Worm (Caenorhabditis elegans) whole organism, young adult: ENCODE measurements around the gene sru-30.

Experiments
- B0261.1 ChIP-seq: sonication (generic microtip); optimal IDR thresholded peaks from 2 replicates; lab custom pipeline; 2016; ENCODE audit warnings: mild to moderate bottlenecking, missing genetic modification characterization, moderate library complexity, missing compliant biosample characterization
- B0336.3 ChIP-seq: fragments of 200-800 bp; sonication (Bioruptor generic); IDR thresholded peaks from 2 replicates; pipeline ENCODE4 v1.3.6; 2022; ENCODE audit warnings: missing genetic modification characterization, missing compliant biosample characterization
- C06A6.2 ChIP-seq: fragments of 200-800 bp; sonication (Bioruptor generic); conservative IDR thresholded peaks from 2 replicates; pipeline ENCODE4 v1.3.6; 2022; ENCODE audit warnings: missing genetic modification characterization, missing compliant biosample characterization
- C17E4.6 ChIP-seq: fragments of 200-800 bp; sonication (Bioruptor generic); IDR thresholded peaks from 2 replicates; pipeline ENCODE4 v1.3.6; 2022; ENCODE audit warnings: missing genetic modification reagents, missing genetic modification characterization, missing compliant biosample characterization
- F39B2.1 ChIP-seq: fragments of 200-800 bp; sonication (Bioruptor generic); IDR thresholded peaks from 2 replicates; pipeline ENCODE4 v1.3.6; 2022; ENCODE audit warnings: missing genetic modification reagents, missing genetic modification characterization, missing compliant biosample characterization
- K11D2.4 ChIP-seq: fragments of 200-800 bp; sonication (Bioruptor generic); IDR thresholded peaks from 2 replicates; pipeline ENCODE4 v1.3.6; 2022; ENCODE audit warnings: missing genetic modification reagents, missing genetic modification characterization, missing compliant biosample characterization
- ama-1 ChIP-seq, 3 experiments: fragments of 150-350 bp in 1 of 3; sonication (generic microtip) in 2 of 3; optimal IDR thresholded peaks; 2 replicates each; lab custom pipeline; 2014 to 2018; ENCODE audit warnings: missing biosample characterization in 2 of 3, missing genetic modification characterization in 2 of 3, missing genetic modification reagents in 2 of 3
- aptf-3 ChIP-seq: fragments of 200-800 bp; sonication (Bioruptor generic); IDR thresholded peaks from 2 replicates; pipeline ENCODE4 v1.3.6; 2022; ENCODE audit warnings: missing genetic modification characterization, missing compliant biosample characterization
- attf-6 ChIP-seq: fragments of 200-800 bp; sonication (Bioruptor generic); IDR thresholded peaks from 2 replicates; pipeline ENCODE4 v1.3.6; 2022; ENCODE audit warnings: missing genetic modification reagents, missing genetic modification characterization, missing compliant biosample characterization
- bed-2 ChIP-seq: fragments of 200-800 bp; sonication (Bioruptor generic); IDR thresholded peaks from 2 replicates; pipeline ENCODE4 v1.3.6; 2022; ENCODE audit warnings: missing genetic modification reagents, missing genetic modification characterization, missing compliant biosample characterization
- cebp-2 ChIP-seq: fragments of 200-800 bp; sonication (Bioruptor generic); IDR thresholded peaks from 2 replicates; pipeline ENCODE4 v1.3.6; 2022; ENCODE audit warnings: missing genetic modification characterization, missing compliant biosample characterization
- ceh-58 ChIP-seq: fragments of 200-800 bp; sonication (Bioruptor generic); IDR thresholded peaks from 2 replicates; pipeline ENCODE4 v1.3.6; 2022; ENCODE audit warnings: missing genetic modification characterization, missing compliant biosample characterization
- ceh-91 ChIP-seq: fragments of 200-800 bp; sonication (Bioruptor generic); IDR thresholded peaks from 2 replicates; pipeline ENCODE4 v1.3.6; 2022; ENCODE audit warnings: missing genetic modification reagents, missing genetic modification characterization, missing compliant biosample characterization
- die-1 ChIP-seq: sonication (generic microtip); optimal IDR thresholded peaks from 2 replicates; lab custom pipeline; 2016; ENCODE audit warnings: missing genotype, mild to moderate bottlenecking, missing genetic modification characterization, missing compliant biosample characterization
- fkh-3 ChIP-seq: sonication (generic microtip); optimal IDR thresholded peaks from 2 replicates; lab custom pipeline; 2016; ENCODE audit warnings: mild to moderate bottlenecking, missing genetic modification characterization, missing compliant biosample characterization
- gei-17 ChIP-seq: fragments of 200-800 bp; sonication (Bioruptor generic); optimal IDR thresholded peaks from 2 replicates; lab custom pipeline; 2018; ENCODE audit warnings: mild to moderate bottlenecking, missing genetic modification characterization, missing compliant biosample characterization
- him-1 ChIP-seq: sonication (generic microtip); optimal IDR thresholded peaks from 2 replicates; lab custom pipeline; 2016; ENCODE audit warnings: missing genotype, missing genetic modification reagents, missing genetic modification characterization, missing compliant biosample characterization
- hlh-12 ChIP-seq: sonication (generic microtip); optimal IDR thresholded peaks from 2 replicates; lab custom pipeline; 2016; ENCODE audit warnings: missing genetic modification characterization, missing compliant biosample characterization
- hrde-1 ChIP-seq: sonication (generic microtip); optimal IDR thresholded peaks from 2 replicates; lab custom pipeline; 2016; ENCODE audit warnings: missing genetic modification characterization, mild to moderate bottlenecking, missing compliant biosample characterization, moderate library complexity, missing genotype, missing genetic modification reagents, borderline replicate concordance
- lag-1 ChIP-seq: fragments of 200-800 bp; sonication (Bioruptor generic); IDR thresholded peaks from 2 replicates; pipeline ENCODE4 v1.3.6; 2022; ENCODE audit warnings: missing genetic modification reagents, missing genetic modification characterization, missing compliant biosample characterization
- lin-35 ChIP-seq, 3 experiments: fragments of 150-350 bp in 2 of 3; sonication (generic microtip) in 1 of 3; optimal IDR thresholded peaks; 2 replicates each; lab custom pipeline; 2014 to 2018; ENCODE audit warnings: missing biosample characterization in 3 of 3, missing genetic modification characterization in 3 of 3, missing genetic modification reagents in 3 of 3
- lir-1 ChIP-seq: fragments of 200-800 bp; sonication (Bioruptor generic); conservative IDR thresholded peaks from 2 replicates; pipeline ENCODE4 v1.3.6; 2022; ENCODE audit warnings: missing genetic modification reagents, missing genetic modification characterization, missing compliant biosample characterization
- lsl-1 ChIP-seq: fragments of 200-800 bp; sonication (Bioruptor generic); optimal IDR thresholded peaks from 2 replicates; lab custom pipeline; 2018; ENCODE audit warnings: mild to moderate bottlenecking, missing genetic modification characterization, moderate library complexity, missing compliant biosample characterization
- mcd-1 ChIP-seq: fragments of 200-800 bp; sonication (Bioruptor generic); IDR thresholded peaks from 2 replicates; pipeline ENCODE4 v1.3.6; 2022; ENCODE audit warnings: missing genetic modification reagents, missing genetic modification characterization, missing compliant biosample characterization
- mes-4 ChIP-seq: sonication (generic microtip); optimal IDR thresholded peaks from 2 replicates; lab custom pipeline; 2016; ENCODE audit warnings: missing genotype, missing genetic modification characterization, missing compliant biosample characterization
- mxl-1 ChIP-seq: sonication (generic microtip); optimal IDR thresholded peaks from 2 replicates; lab custom pipeline; 2016; ENCODE audit warnings: missing genetic modification characterization, missing compliant biosample characterization
- nfya-1 ChIP-seq: sonication (generic microtip); optimal IDR thresholded peaks from 2 replicates; lab custom pipeline; 2017; ENCODE audit warnings: antibody characterized with exemption, missing compliant biosample characterization, missing genetic modification characterization, borderline replicate concordance; ENCODE audit not compliant: insufficient read depth
- nfya-2 ChIP-seq: fragments of 200-800 bp; sonication (Bioruptor generic); IDR thresholded peaks from 2 replicates; pipeline ENCODE4 v1.3.6; 2022; ENCODE audit warnings: missing genetic modification reagents, missing genetic modification characterization, missing compliant biosample characterization
- nfyb-1 ChIP-seq: fragments of 200-800 bp; sonication (Bioruptor generic); IDR thresholded peaks from 2 replicates; pipeline ENCODE4 v1.3.6; 2022; ENCODE audit warnings: missing genetic modification reagents, missing genetic modification characterization, missing compliant biosample characterization
- nhr-179 ChIP-seq: sonication (generic microtip); optimal IDR thresholded peaks from 2 replicates; lab custom pipeline; 2016; ENCODE audit warnings: mild to moderate bottlenecking, missing genetic modification characterization, missing compliant biosample characterization
- pbrm-1 ChIP-seq: fragments of 200-800 bp; sonication (Bioruptor generic); IDR thresholded peaks from 2 replicates; pipeline ENCODE4 v1.3.6; 2022; ENCODE audit warnings: missing genetic modification reagents, missing genetic modification characterization, missing compliant biosample characterization
- rcor-1 ChIP-seq: fragments of 200-800 bp; sonication (Bioruptor generic); IDR thresholded peaks from 2 replicates; pipeline ENCODE4 v1.3.6; 2022; ENCODE audit warnings: missing genetic modification reagents, missing genetic modification characterization, missing compliant biosample characterization
- rec-8 ChIP-seq, 2 experiments: sonication (generic microtip); optimal IDR thresholded peaks; 2 replicates each; lab custom pipeline; 2016; ENCODE audit warnings: mild to moderate bottlenecking in 2 of 2, missing genetic modification characterization in 2 of 2, missing genetic modification reagents in 2 of 2, missing genotype in 2 of 2, missing biosample characterization in 1 of 2, missing compliant biosample characterization in 1 of 2, moderate library complexity in 1 of 2
- repo-1 ChIP-seq: sonication (generic microtip); optimal IDR thresholded peaks from 2 replicates; lab custom pipeline; 2017; ENCODE audit warnings: mild to moderate bottlenecking, missing genetic modification characterization, missing compliant biosample characterization
- sea-2 ChIP-seq: fragments of 200-800 bp; sonication (Bioruptor generic); IDR thresholded peaks from 2 replicates; pipeline ENCODE4 v1.3.6; 2022; ENCODE audit warnings: missing genetic modification characterization, missing compliant biosample characterization
- somi-1 ChIP-seq: fragments of 200-800 bp; sonication (Bioruptor generic); optimal IDR thresholded peaks from 2 replicates; lab custom pipeline; 2018; ENCODE audit warnings: mild to moderate bottlenecking, missing genetic modification characterization, missing compliant biosample characterization
- sptf-2 ChIP-seq: fragments of 200-800 bp; sonication (Bioruptor generic); optimal IDR thresholded peaks from 2 replicates; lab custom pipeline; 2018; ENCODE audit warnings: mild to moderate bottlenecking, missing genetic modification characterization, missing compliant biosample characterization
- tbx-9 ChIP-seq: sonication (generic microtip); optimal IDR thresholded peaks from 2 replicates; lab custom pipeline; 2016; ENCODE audit warnings: borderline replicate concordance, missing genetic modification characterization, inconsistent platforms, missing compliant biosample characterization
- unc-130 ChIP-seq: sonication (generic microtip); optimal IDR thresholded peaks from 2 replicates; lab custom pipeline; 2016; ENCODE audit warnings: missing genetic modification reagents, missing genetic modification characterization, missing compliant biosample characterization
- ztf-3 ChIP-seq: fragments of 200-800 bp; sonication (Bioruptor generic); optimal IDR thresholded peaks from 2 replicates; lab custom pipeline; 2018; ENCODE audit warnings: mild to moderate bottlenecking, missing genetic modification characterization, missing compliant biosample characterization

The sru-30 gene

ce11 chrV:9843376-9843916 lies 29.8 kb downstream of the sru-30 start, which contains the start of gene sru-8:
sru-8 (plus strand) TSS chrV:9843866.
- TF ChIP-seq ama-1 (optimal IDR thresholded peaks at IDR 0.05; lab: Kevin White, UChicago) (no peak), ama-1 (GFP tag; optimal IDR thresholded peaks at IDR 0.05; lab: Kevin White, UChicago) (no peak), C06A6.2 (GFP tag; lab: Robert Waterston, UW) (no peak), B0261.1 (tag; lab: Kevin White, UChicago) (no peak), mxl-1 (tag; lab: Kevin White, UChicago) (no peak), attf-6 (GFP tag; lab: Robert Waterston, UW) (no peak), lag-1 (GFP tag; lab: Robert Waterston, UW) (no peak), die-1 (tag; lab: Kevin White, UChicago) (no peak), bed-2 (GFP tag; lab: Robert Waterston, UW) (no peak), ceh-58 (GFP tag; lab: Robert Waterston, UW) (no peak)

DNA sequence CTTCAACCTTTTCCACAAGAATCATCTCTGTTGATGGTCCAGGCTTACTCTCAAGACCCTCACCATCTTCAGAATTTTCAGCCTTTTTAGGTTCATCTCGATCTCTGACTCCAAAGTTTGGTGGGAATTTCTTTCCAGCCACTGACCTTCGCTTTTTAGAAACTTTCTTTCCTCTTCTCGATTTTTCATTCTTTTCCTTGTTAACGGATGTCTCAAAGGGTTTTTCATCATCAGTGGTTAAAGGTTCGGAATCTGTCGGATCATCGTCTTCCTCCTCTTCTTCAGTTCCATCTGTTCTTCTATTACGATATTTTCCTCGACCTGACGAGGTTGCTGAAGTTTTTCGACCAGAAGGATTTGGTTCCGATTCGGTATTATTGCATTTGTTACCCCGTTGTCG lies 34.9 kb downstream of the sru-30 start:
- TF ChIP-seq ceh-91 (GFP tag; lab: Robert Waterston, UW) (no peak), C06A6.2 (GFP tag; lab: Robert Waterston, UW) (no peak)

ce11 chrV:9853801-9854200 lies 40.2 kb downstream of the sru-30 start:
- TF ChIP-seq lin-35 (GFP tag; optimal IDR thresholded peaks at IDR 0.05; lab: Kevin White, UChicago) (peak in 1 of 3 experiments; percentile 2), sea-2 (no peak), rcor-1 (GFP tag; lab: Robert Waterston, UW) (no peak)

DNA sequence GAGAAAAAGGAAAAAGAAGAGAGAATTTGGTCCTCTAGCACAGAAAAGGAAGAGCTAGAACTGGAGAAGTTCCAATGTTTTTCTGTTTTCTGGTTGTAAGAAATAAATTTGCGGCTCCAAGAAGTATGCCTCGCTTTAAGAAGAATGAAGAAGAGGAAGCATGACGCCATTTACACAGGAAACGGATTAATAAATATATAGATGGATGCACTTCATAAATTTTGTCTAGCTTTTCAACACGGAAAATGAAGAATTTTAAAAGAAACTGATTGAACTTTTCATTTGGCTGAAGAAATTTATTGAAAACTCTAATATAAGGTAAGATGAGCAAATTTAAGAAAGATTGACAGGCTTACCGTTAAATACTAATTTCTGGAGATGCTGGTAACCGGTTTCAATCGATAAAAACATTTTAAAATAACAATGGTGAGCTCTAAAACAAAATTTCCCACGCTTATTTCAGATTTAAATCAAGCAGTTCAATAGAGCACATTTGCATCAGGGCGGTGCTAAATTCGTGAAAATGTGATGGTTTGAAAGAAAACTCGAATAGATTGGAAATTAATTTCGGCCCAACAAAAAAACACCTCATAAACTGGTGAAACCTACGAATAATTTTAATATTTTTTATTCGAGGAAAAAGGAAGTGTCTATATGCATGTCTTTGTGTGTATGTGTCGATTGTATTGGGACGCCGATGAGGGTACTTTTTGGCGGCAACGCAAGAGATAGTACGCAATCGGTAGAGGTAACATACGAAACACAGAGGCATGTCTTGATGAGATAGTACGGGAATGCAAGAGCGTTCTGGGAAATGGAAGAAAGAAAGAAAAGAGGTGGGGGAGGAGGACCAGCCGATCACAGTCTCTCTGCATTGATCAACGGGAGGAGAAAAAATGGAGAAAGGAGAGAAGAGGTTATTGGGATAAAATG lies 42.6 kb downstream of the sru-30 start:
- no peak for TF ChIP-seq him-1
- no peak for TF ChIP-seq fkh-3 (tag; lab: Kevin White, UChicago)
- TF ChIP-seq attf-6 (GFP tag; lab: Robert Waterston, UW) = no peak
- peak; percentile 64 for TF ChIP-seq mcd-1
- TF ChIP-seq gei-17 (GFP tag; lab: Kevin White, UChicago) = no peak
- no peak for TF ChIP-seq aptf-3 (GFP tag; lab: Robert Waterston, UW)
- TF ChIP-seq B0336.3 (GFP tag; lab: Robert Waterston, UW) = no peak
- TF ChIP-seq bed-2 (GFP tag; lab: Robert Waterston, UW) = no peak
- no peak for TF ChIP-seq ama-1 (optimal IDR thresholded peaks at IDR 0.05; lab: Kevin White, UChicago)
- TF ChIP-seq ama-1 (GFP tag; optimal IDR thresholded peaks at IDR 0.05; lab: Kevin White, UChicago) = no peak
- no peak for TF ChIP-seq hrde-1
- no peak for TF ChIP-seq lsl-1 (GFP tag; lab: Kevin White, UChicago)
- no peak for TF ChIP-seq sptf-2 (GFP tag; lab: Kevin White, UChicago)
- TF ChIP-seq nfya-1 (tag; lab: Kevin White, UChicago) = no peak
- TF ChIP-seq lir-1 (GFP tag; lab: Robert Waterston, UW) = no peak
- no peak for TF ChIP-seq ztf-3 (GFP tag; lab: Kevin White, UChicago)
- TF ChIP-seq repo-1 (tag; lab: Kevin White, UChicago) = no peak
- TF ChIP-seq mes-4 (tag; lab: Kevin White, UChicago) = no peak
- TF ChIP-seq nfya-2 (GFP tag; lab: Robert Waterston, UW) = no peak
- no peak for TF ChIP-seq cebp-2 (GFP tag; lab: Robert Waterston, UW)
- TF ChIP-seq unc-130 (GFP tag; lab: Kevin White, UChicago) = no peak
- no peak for TF ChIP-seq F39B2.1 (GFP tag; lab: Robert Waterston, UW)
- no peak for TF ChIP-seq rec-8 (tag; optimal IDR thresholded peaks at IDR 0.05; lab: Kevin White, UChicago)
- TF ChIP-seq hlh-12 (tag; lab: Kevin White, UChicago) = no peak
- TF ChIP-seq C17E4.6 (GFP tag; lab: Robert Waterston, UW) = no peak
- no peak for TF ChIP-seq K11D2.4 (GFP tag; lab: Robert Waterston, UW)
- no peak for TF ChIP-seq nfyb-1 (GFP tag; lab: Robert Waterston, UW)
- TF ChIP-seq nhr-179 (tag; lab: Kevin White, UChicago) = no peak
- TF ChIP-seq tbx-9 (tag; lab: Kevin White, UChicago) = no peak
- TF ChIP-seq somi-1 (GFP tag; lab: Kevin White, UChicago) = no peak
- TF ChIP-seq pbrm-1 (GFP tag; lab: Robert Waterston, UW) = no peak
